Worm (Caenorhabditis elegans) whole organism, midembryonic: ENCODE measurements around the gene srx-65.

Source experiments
- T22C8.4 ChIP-seq: fragments of 200-800 bp; sonication (Bioruptor generic); IDR thresholded peaks from 2 replicates; pipeline ENCODE4 v1.3.6; 2022; ENCODE audit warnings: missing genetic modification characterization, missing compliant biosample characterization
- cog-1 ChIP-seq: sonication (generic microtip); optimal IDR thresholded peaks from 2 replicates; lab custom pipeline; 2016; ENCODE audit warnings: missing genetic modification characterization, missing compliant biosample characterization
- flt-1 ChIP-seq: fragments of 200-800 bp; sonication (Bioruptor generic); IDR thresholded peaks from 2 replicates; pipeline ENCODE4 v1.3.6; 2022; ENCODE audit warnings: missing genetic modification characterization, missing compliant biosample characterization
- klf-2 ChIP-seq: fragments of 200-800 bp; sonication (Bioruptor generic); conservative IDR thresholded peaks from 2 replicates; pipeline ENCODE4 v1.3.6; 2022; ENCODE audit warnings: missing genetic modification reagents, missing genetic modification characterization, missing compliant biosample characterization
- med-1 ChIP-seq: sonication (generic microtip); optimal IDR thresholded peaks from 2 replicates; lab custom pipeline; 2017; ENCODE audit warnings: missing genetic modification characterization, mild to moderate bottlenecking, missing compliant biosample characterization, antibody characterized with exemption, missing genetic modification reagents; ENCODE audit not compliant: insufficient read depth
- ref-1 ChIP-seq: fragments of 200-800 bp; sonication (Bioruptor generic); conservative IDR thresholded peaks from 2 replicates; pipeline ENCODE4 v1.3.6; 2022; ENCODE audit warnings: missing genetic modification reagents, missing genetic modification characterization, missing compliant biosample characterization
- tab-1 ChIP-seq: fragments of 200-800 bp; sonication (Bioruptor generic); IDR thresholded peaks from 2 replicates; pipeline ENCODE4 v1.3.6; 2022; ENCODE audit warnings: missing genetic modification characterization, missing compliant biosample characterization
- ztf-29 ChIP-seq: fragments of 200-800 bp; sonication (Bioruptor generic); IDR thresholded peaks from 2 replicates; pipeline ENCODE4 v1.3.6; 2022; ENCODE audit warnings: missing genetic modification reagents, missing genetic modification characterization, missing compliant biosample characterization

- TF ChIP-seq flt-1 (GFP tag; lab: Robert Waterston, UW) (no peak), cog-1 (no peak), tab-1 (GFP tag; lab: Robert Waterston, UW) (no peak), ztf-29 (GFP tag; lab: Robert Waterston, UW) (no peak), klf-2 (GFP tag; lab: Robert Waterston, UW) (no peak), med-1 (GFP tag; lab: Kevin White, UChicago) (no peak), T22C8.4 (GFP tag; lab: Robert Waterston, UW) (no peak), ref-1 (GFP tag; lab: Robert Waterston, UW) (no peak)
These were observed 9.6 kb downstream of the srx-65 start, which contains the start of gene srx-63 for ce11 chrV:3931326-3931725.
